Fruit fly (Drosophila melanogaster) whole organism, embryonic: ENCODE data around the gene Cow.
A peak's percentile ranks its signal among the peaks of the same experiment; 100 is the strongest.

Experiments
- BEAF-32 ChIP-seq: fragments of 200-800 bp; sonication (Bioruptor generic); optimal IDR thresholded peaks from 3 replicates; lab custom pipeline; 2017; ENCODE audit warnings: missing biosample characterization, missing genetic modification characterization, mild to moderate bottlenecking, moderate library complexity, missing genetic modification reagents
- CG10565 ChIP-seq: fragments of 200-800 bp; sonication (Bioruptor generic); optimal IDR thresholded peaks from 3 replicates; lab custom pipeline; 2016; ENCODE audit warnings: missing biosample characterization, mild to moderate bottlenecking, missing genetic modification characterization
- CG10654 ChIP-seq: fragments of 200-800 bp; sonication (Bioruptor generic); optimal IDR thresholded peaks from 2 replicates; lab custom pipeline; 2016; ENCODE audit warnings: missing biosample characterization, missing genetic modification characterization
- CG11398 ChIP-seq: fragments of 200-800 bp; sonication (Bioruptor generic); optimal IDR thresholded peaks from 2 replicates; lab custom pipeline; 2016; ENCODE audit warnings: missing biosample characterization, missing genetic modification characterization
- CG12659 ChIP-seq: fragments of 200-800 bp; sonication (Bioruptor generic); optimal IDR thresholded peaks from 3 replicates; lab custom pipeline; 2017; ENCODE audit warnings: mild to moderate bottlenecking, missing biosample characterization, missing genetic modification reagents, missing genetic modification characterization
- CG15479 ChIP-seq: fragments of 200-800 bp; sonication (Bioruptor generic); optimal IDR thresholded peaks from 3 replicates; lab custom pipeline; 2019; ENCODE audit warnings: missing biosample characterization, mild to moderate bottlenecking, missing genetic modification characterization, moderate library complexity
- CG16779 ChIP-seq: fragments of 200-800 bp; sonication (Bioruptor generic); IDR thresholded peaks from 2 replicates; pipeline ENCODE4 v1.3.6; 2022; ENCODE audit warnings: missing biosample characterization, missing genetic modification characterization
- CG16813 ChIP-seq: fragments of 200-800 bp; sonication (Bioruptor generic); IDR thresholded peaks from 3 replicates; pipeline ENCODE4 v1.3.6; 2022; ENCODE audit warnings: missing biosample characterization, missing genetic modification characterization; ENCODE audit not compliant: partially characterized antibody
- CG17186 ChIP-seq: fragments of 200-800 bp; sonication (Bioruptor generic); optimal IDR thresholded peaks from 3 replicates; lab custom pipeline; 2017; ENCODE audit warnings: missing biosample characterization, missing genetic modification reagents, missing genetic modification characterization
- CG2120 ChIP-seq: fragments of 200-800 bp; sonication (Bioruptor generic); optimal IDR thresholded peaks from 3 replicates; lab custom pipeline; 2016; ENCODE audit warnings: missing biosample characterization, missing genetic modification characterization
- CG2712 ChIP-seq: fragments of 200-800 bp; optimal IDR thresholded peaks from 3 replicates; lab custom pipeline; 2019; ENCODE audit warnings: missing biosample characterization, mild to moderate bottlenecking, missing genetic modification characterization, moderate library complexity
- CG2875 ChIP-seq: fragments of 200-800 bp; sonication (Bioruptor generic); optimal IDR thresholded peaks from 2 replicates; lab custom pipeline; 2017; ENCODE audit warnings: missing biosample characterization, mild to moderate bottlenecking, missing genetic modification characterization, missing genetic modification reagents
- CG31441 ChIP-seq: fragments of 200-800 bp; sonication (Bioruptor generic); IDR thresholded peaks from 2 replicates; pipeline ENCODE4 v1.3.6; 2022; ENCODE audit warnings: missing biosample characterization, missing genetic modification characterization
- CG34224 ChIP-seq: fragments of 200-800 bp; sonication (Bioruptor generic); IDR thresholded peaks from 3 replicates; pipeline ENCODE4 v1.3.6; 2022; ENCODE audit warnings: missing biosample characterization, missing genetic modification characterization; ENCODE audit not compliant: partially characterized antibody
- CG3847 ChIP-seq: fragments of 200-800 bp; sonication (Bioruptor generic); IDR thresholded peaks from 2 replicates; pipeline ENCODE4 v1.3.6; 2022; ENCODE audit warnings: missing biosample characterization, missing genetic modification characterization
- CG4282 ChIP-seq: fragments of 200-800 bp; sonication (Bioruptor generic); optimal IDR thresholded peaks from 2 replicates; lab custom pipeline; 2016; ENCODE audit warnings: missing biosample characterization, missing genetic modification characterization
- CG4328 ChIP-seq: fragments of 200-800 bp; sonication (Bioruptor generic); optimal IDR thresholded peaks from 3 replicates; lab custom pipeline; 2017; ENCODE audit warnings: missing biosample characterization, missing genetic modification reagents, missing genetic modification characterization
- CG43689 ChIP-seq: fragments of 200-800 bp; sonication (Bioruptor generic); IDR thresholded peaks from 2 replicates; pipeline ENCODE4 v1.3.6; 2022; ENCODE audit warnings: missing biosample characterization, missing genetic modification characterization
- CG6272 ChIP-seq: fragments of 200-800 bp; sonication (Bioruptor generic); IDR thresholded peaks from 2 replicates; pipeline ENCODE4 v1.3.6; 2022; ENCODE audit warnings: missing biosample characterization, missing genetic modification characterization
- CG6813 ChIP-seq: fragments of 200-800 bp; sonication (Bioruptor generic); optimal IDR thresholded peaks from 2 replicates; lab custom pipeline; 2017; ENCODE audit warnings: missing biosample characterization, missing genetic modification characterization, mild to moderate bottlenecking, moderate library complexity, missing genetic modification reagents
- CG8290 ChIP-seq, 3 experiments: fragments of 200-800 bp; sonication (Bioruptor generic); optimal IDR thresholded peaks; 2 replicates each; lab custom pipeline; 2016 to 2019; ENCODE audit warnings: missing biosample characterization in 3 of 3, missing genetic modification characterization in 3 of 3, mild to moderate bottlenecking in 2 of 3, moderate library complexity in 1 of 3
- D19B ChIP-seq: fragments of 200-800 bp; sonication (Bioruptor generic); optimal IDR thresholded peaks from 2 replicates; lab custom pipeline; 2017; ENCODE audit warnings: missing biosample characterization, mild to moderate bottlenecking, missing genetic modification characterization
- E2f2 ChIP-seq: fragments of 200-800 bp; sonication (Bioruptor generic); IDR thresholded peaks from 2 replicates; pipeline ENCODE4 v1.3.6; 2022; ENCODE audit warnings: missing biosample characterization, missing genetic modification characterization
- GATAe ChIP-seq: fragments of 200-800 bp; sonication (Bioruptor generic); conservative IDR thresholded peaks from 2 replicates; pipeline ENCODE4 v1.3.6; 2022; ENCODE audit warnings: missing biosample characterization, missing genetic modification characterization
- Hand ChIP-seq: fragments of 200-800 bp; sonication (Bioruptor generic); optimal IDR thresholded peaks from 2 replicates; lab custom pipeline; 2017; ENCODE audit warnings: mild to moderate bottlenecking, missing biosample characterization, missing genetic modification reagents, missing genetic modification characterization
- Max ChIP-seq: fragments of 200-800 bp; sonication (Bioruptor generic); optimal IDR thresholded peaks from 2 replicates; lab custom pipeline; 2016; ENCODE audit warnings: missing biosample characterization, mild to moderate bottlenecking, missing genetic modification characterization
- Med ChIP-seq: fragments of 200-800 bp; sonication (Bioruptor generic); peaks from one replicate; lab custom pipeline; 2016; ENCODE audit warnings: missing biosample characterization, missing genetic modification characterization, mild to moderate bottlenecking, inconsistent platforms, moderate library complexity
- Rx ChIP-seq: fragments of 200-800 bp; sonication (Bioruptor generic); IDR thresholded peaks from 2 replicates; pipeline ENCODE4 v1.3.6; 2022; ENCODE audit warnings: missing biosample characterization, missing genetic modification characterization
- Sox102F ChIP-seq: fragments of 200-800 bp; sonication (Bioruptor generic); optimal IDR thresholded peaks from 2 replicates; lab custom pipeline; 2018; ENCODE audit warnings: missing biosample characterization, mild to moderate bottlenecking, missing genetic modification characterization, moderate library complexity
- ab ChIP-seq: fragments of 200-800 bp; sonication (Bioruptor generic); optimal IDR thresholded peaks from 2 replicates; lab custom pipeline; 2016; ENCODE audit warnings: missing biosample characterization, missing genetic modification characterization
- amos ChIP-seq: fragments of 200-800 bp; sonication (Bioruptor generic); IDR thresholded peaks from 2 replicates; pipeline ENCODE4 v1.3.6; 2022; ENCODE audit warnings: missing biosample characterization, missing genetic modification characterization; ENCODE audit not compliant: partially characterized antibody
- ash1 ChIP-seq: fragments of 200-800 bp; sonication (Bioruptor generic); optimal IDR thresholded peaks from 2 replicates; lab custom pipeline; 2018; ENCODE audit warnings: missing biosample characterization, mild to moderate bottlenecking, missing genetic modification characterization
- bigmax ChIP-seq: fragments of 200-800 bp; sonication (Bioruptor generic); optimal IDR thresholded peaks from 2 replicates; lab custom pipeline; 2018; ENCODE audit warnings: missing biosample characterization, mild to moderate bottlenecking, missing genetic modification characterization
- croc ChIP-seq: fragments of 200-800 bp; sonication (Bioruptor generic); conservative IDR thresholded peaks from 3 replicates; pipeline ENCODE4 v1.3.6; 2022; ENCODE audit warnings: missing biosample characterization, missing genetic modification characterization
- dan ChIP-seq: fragments of 200-800 bp; sonication (Bioruptor generic); IDR thresholded peaks from 2 replicates; pipeline ENCODE4 v1.3.6; 2022; ENCODE audit warnings: missing biosample characterization, missing genetic modification characterization
- dmrt99B ChIP-seq: fragments of 200-800 bp; sonication (Bioruptor generic); optimal IDR thresholded peaks from 2 replicates; lab custom pipeline; 2018; ENCODE audit warnings: missing biosample characterization, mild to moderate bottlenecking, missing genetic modification characterization, moderate library complexity
- ewg ChIP-seq: fragments of 200-800 bp; sonication (Bioruptor generic); optimal IDR thresholded peaks from 3 replicates; lab custom pipeline; 2017; ENCODE audit warnings: mild to moderate bottlenecking, missing biosample characterization, missing genetic modification reagents, missing genetic modification characterization
- grn ChIP-seq: fragments of 200-800 bp; sonication (Bioruptor generic); optimal IDR thresholded peaks from 3 replicates; lab custom pipeline; 2017; ENCODE audit warnings: missing biosample characterization, missing genetic modification characterization
- jigr1 ChIP-seq: fragments of 200-800 bp; sonication (Bioruptor generic); IDR thresholded peaks from 3 replicates; pipeline ENCODE4 v1.3.6; 2022; ENCODE audit warnings: missing biosample characterization, missing genetic modification characterization
- lilli ChIP-seq: fragments of 200-800 bp; sonication (Bioruptor generic); optimal IDR thresholded peaks from 3 replicates; lab custom pipeline; 2016; ENCODE audit warnings: missing biosample characterization, missing genetic modification characterization
- mam ChIP-seq: fragments of 200-800 bp; sonication (Bioruptor generic); optimal IDR thresholded peaks from 3 replicates; lab custom pipeline; 2016; ENCODE audit warnings: missing biosample characterization, missing genetic modification characterization
- nmo ChIP-seq: fragments of 200-800 bp; sonication (Bioruptor generic); optimal IDR thresholded peaks from 2 replicates; lab custom pipeline; 2018; ENCODE audit warnings: missing biosample characterization, mild to moderate bottlenecking, missing genetic modification characterization, moderate library complexity
- otp ChIP-seq: fragments of 200-800 bp; sonication (Bioruptor generic); IDR thresholded peaks from 3 replicates; pipeline ENCODE4, ENCODE4 v1.3.6; 2022; ENCODE audit warnings: missing biosample characterization, missing genetic modification characterization
- pzg ChIP-seq: fragments of 200-800 bp; sonication (Bioruptor generic); optimal IDR thresholded peaks from 3 replicates; lab custom pipeline; 2018; ENCODE audit warnings: missing biosample characterization, mild to moderate bottlenecking, missing genetic modification characterization, moderate library complexity
- row ChIP-seq: fragments of 200-800 bp; sonication (Bioruptor generic); IDR thresholded peaks from 3 replicates; pipeline ENCODE4 v1.3.6; 2022; ENCODE audit warnings: missing biosample characterization, missing genetic modification characterization
- sisA ChIP-seq: fragments of 200-800 bp; sonication (Bioruptor generic); IDR thresholded peaks from 2 replicates; pipeline ENCODE4 v1.3.6; 2022; ENCODE audit warnings: missing biosample characterization, missing genetic modification characterization
- sna ChIP-seq: fragments of 200-800 bp; sonication (Bioruptor generic); IDR thresholded peaks from 2 replicates; pipeline ENCODE4 v1.3.6; 2022; ENCODE audit warnings: missing biosample characterization, missing genetic modification characterization; ENCODE audit not compliant: partially characterized antibody
- tio ChIP-seq: fragments of 200-800 bp; sonication (Bioruptor generic); optimal IDR thresholded peaks from 2 replicates; lab custom pipeline; 2017; ENCODE audit warnings: missing biosample characterization, missing genetic modification characterization, inconsistent platforms
- tx ChIP-seq: fragments of 200-800 bp; sonication (Bioruptor generic); optimal IDR thresholded peaks from 2 replicates; lab custom pipeline; 2016; ENCODE audit warnings: missing biosample characterization, missing genetic modification characterization
- vvl ChIP-seq: fragments of 200-800 bp; sonication (Bioruptor generic); IDR thresholded peaks from 2 replicates; pipeline ENCODE4 v1.3.6; 2022; ENCODE audit warnings: missing biosample characterization, missing genetic modification characterization
- wek ChIP-seq: fragments of 200-800 bp; sonication (Bioruptor generic); optimal IDR thresholded peaks from 3 replicates; lab custom pipeline; 2018; ENCODE audit warnings: missing biosample characterization, mild to moderate bottlenecking, missing genetic modification characterization, moderate library complexity

Cow gene

DNA sequence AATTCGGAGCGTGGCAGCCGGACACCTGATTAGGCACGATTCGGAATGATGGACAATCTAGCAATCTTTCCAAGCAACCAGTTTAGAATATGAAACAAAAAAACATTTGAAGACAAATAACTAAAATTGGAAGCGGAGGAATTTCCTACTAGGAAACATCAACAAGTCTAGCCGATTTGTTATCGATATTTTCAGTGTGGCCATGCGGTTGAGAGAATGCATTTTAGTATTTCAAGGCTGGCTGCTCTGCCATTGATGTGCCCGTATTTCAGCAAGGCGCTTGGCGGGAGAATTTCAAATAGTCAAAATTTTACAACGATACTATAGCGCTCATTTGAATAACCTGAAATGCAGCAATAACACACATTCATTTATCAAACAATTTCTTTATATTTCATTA is 15.3 kb upstream of the Cow start, which contains the start of gene CG31457 (continued):
- TF ChIP-seq jigr1 (GFP tag; lab: Robert Waterston, UW) (no peak), CG2120 (peak; percentile 16), lilli (peak; percentile 23), vvl (GFP tag; lab: Robert Waterston, UW) (no peak), croc (GFP tag; lab: Robert Waterston, UW) (no peak), nmo (GFP tag; lab: Kevin White, UChicago) (peak; percentile 55), CG2875 (no peak), Sox102F (GFP tag; lab: Kevin White, UChicago) (no peak), CG10565 (no peak), bigmax (GFP tag; lab: Kevin White, UChicago) (no peak), CG8290 (GFP tag; optimal IDR thresholded peaks at IDR 0.05; lab: Kevin White, UChicago) (no peak), CG8290 (tag; optimal IDR thresholded peaks at IDR 0.05; lab: Kevin White, UChicago) (no peak), CG6813 (no peak), BEAF-32 (GFP tag; lab: Kevin White, UChicago) (peak; percentile 89), amos (GFP tag; lab: Robert Waterston, UW) (peak; percentile 86), GATAe (GFP tag; lab: Robert Waterston, UW) (no peak), CG4282 (GFP tag; lab: Kevin White, UChicago) (no peak), sna (GFP tag; lab: Robert Waterston, UW) (peak; percentile 73; the same call in 1 of the 2 replicates), D19B (no peak), dmrt99B (no peak), Rx (no peak), otp (GFP tag; lab: Robert Waterston, UW) (no peak), CG16779 (GFP tag; lab: Robert Waterston, UW) (no peak), CG43689 (GFP tag; lab: Robert Waterston, UW) (no peak), dan (GFP tag; lab: Robert Waterston, UW) (no peak), grn (no peak), CG31441 (GFP tag; lab: Robert Waterston, UW) (no peak), CG3847 (peak; percentile 32; the same call in 1 of the 2 replicates), CG6272 (GFP tag; lab: Robert Waterston, UW) (no peak), tio (GFP tag; lab: Kevin White, UChicago) (no peak), sisA (GFP tag; lab: Robert Waterston, UW) (no peak), Med (GFP tag; lab: Kevin White, UChicago) (peak; percentile 87), Max (GFP tag; lab: Kevin White, UChicago) (no peak), mam (peak; percentile 9), row (GFP tag; lab: Robert Waterston, UW) (peak; percentile 39; the same call in 1 of the 3 replicates), CG4328 (GFP tag; lab: Kevin White, UChicago) (no peak), CG2712 (tag; lab: Kevin White, UChicago) (peak; percentile 19), CG12659 (GFP tag; lab: Kevin White, UChicago) (peak; percentile 45), CG15479 (GFP tag; lab: Kevin White, UChicago) (no peak), pzg (GFP tag; lab: Kevin White, UChicago) (peak; percentile 95), Hand (GFP tag; lab: Kevin White, UChicago) (no peak), CG11398 (GFP tag; lab: Kevin White, UChicago) (no peak), ash1 (no peak), E2f2 (GFP tag; lab: Robert Waterston, UW) (peak; percentile 99), CG17186 (GFP tag; lab: Kevin White, UChicago) (peak; percentile 22), wek (GFP tag; lab: Kevin White, UChicago) (no peak), CG16813 (GFP tag; lab: Robert Waterston, UW) (peak; percentile 80), ewg (GFP tag; lab: Kevin White, UChicago) (no peak), tx (GFP tag; lab: Kevin White, UChicago) (no peak), CG10654 (GFP tag; lab: Kevin White, UChicago) (no peak), CG34224 (GFP tag; lab: Robert Waterston, UW) (peak; percentile 83), ab (GFP tag; lab: Kevin White, UChicago) (no peak)
